Fruit fly (Drosophila melanogaster): ENCODE results near the gene Pde11.

dm6 chr2L:18503760-18504159 is 86.4 kb downstream of the Pde11 start, which contains the start of gene kon:
- TF ChIP-seq tai (GFP tag; optimal IDR thresholded peaks at IDR 0.05) (no peak), CG32264 (GFP tag; optimal IDR thresholded peaks at IDR 0.05) (no peak), Myc (optimal IDR thresholded peaks at IDR 0.05) (no peak), sage (GFP tag; optimal IDR thresholded peaks at IDR 0.05) (no peak)
